Fruit fly (Drosophila melanogaster) whole organism: ENCODE results near the gene CRAT.

Experiments
- CG8478 ChIP-seq: fragments of >200 bp; optimal IDR thresholded peaks from 2 replicates; lab custom pipeline; 2018; ENCODE audit warnings: inconsistent platforms
- Dll ChIP-seq: fragments of >200 bp; optimal IDR thresholded peaks from 2 replicates; lab custom pipeline; 2017
- EcR ChIP-seq, 2 experiments: fragments of >200 bp; optimal IDR thresholded peaks; 2 replicates each; lab custom pipeline; 2017; ENCODE audit warnings: missing biosample characterization in 2 of 2, missing genetic modification characterization in 2 of 2, missing genetic modification reagents in 2 of 2
- pan ChIP-seq: fragments of >200 bp; optimal IDR thresholded peaks from 2 replicates; lab custom pipeline; 2017
- psq ChIP-seq: fragments of >200 bp; optimal IDR thresholded peaks from 2 replicates; lab custom pipeline; 2017
- usp ChIP-seq: fragments of >200 bp; optimal IDR thresholded peaks from 2 replicates; lab custom pipeline; 2017; ENCODE audit warnings: missing biosample characterization, missing genetic modification characterization, mixed read lengths

- TF ChIP-seq pan, result no peak
- TF ChIP-seq CG8478 (lab: Kevin White, UChicago), result no peak
- TF ChIP-seq usp (GFP tag; lab: Kevin White, UChicago), result no peak
- no peak for TF ChIP-seq psq
- TF ChIP-seq Dll (lab: Kevin White, UChicago), result no peak
- no peak for TF ChIP-seq EcR (GFP tag; optimal IDR thresholded peaks at IDR 0.05; lab: Kevin White, UChicago)
Observed at dm6 chr3R:6413771-6414438, 38.1 kb upstream of the CRAT start.
